Fruit fly (Drosophila melanogaster): ENCODE data around the gene CG10631.

CG10631 gene

dm6 chr2L:19763446-19763772 lies 6.7 kb upstream of the CG10631 start:
- TF ChIP-seq sage (GFP tag; optimal IDR thresholded peaks at IDR 0.05) (no peak), psq (GFP tag; optimal IDR thresholded peaks at IDR 0.05) (no peak), rgr (GFP tag; optimal IDR thresholded peaks at IDR 0.05) (no peak), tai (GFP tag; optimal IDR thresholded peaks at IDR 0.05) (no peak), HLH106 (tag; optimal IDR thresholded peaks at IDR 0.05) (no peak), Hr78 (GFP tag; optimal IDR thresholded peaks at IDR 0.05) (no peak), lola (GFP tag; optimal IDR thresholded peaks at IDR 0.05) (no peak), Rel (GFP tag; optimal IDR thresholded peaks at IDR 0.05) (no peak), Rel (tag; optimal IDR thresholded peaks at IDR 0.05) (no peak), dl (GFP tag; optimal IDR thresholded peaks at IDR 0.05; ENCODE audit: insufficient read depth in 1 of 2, partially characterized antibody in 2 of 2) (no peak), fru (GFP tag; optimal IDR thresholded peaks at IDR 0.05) (no peak), Hnf4 (GFP tag; optimal IDR thresholded peaks at IDR 0.05) (no peak)

DNA sequence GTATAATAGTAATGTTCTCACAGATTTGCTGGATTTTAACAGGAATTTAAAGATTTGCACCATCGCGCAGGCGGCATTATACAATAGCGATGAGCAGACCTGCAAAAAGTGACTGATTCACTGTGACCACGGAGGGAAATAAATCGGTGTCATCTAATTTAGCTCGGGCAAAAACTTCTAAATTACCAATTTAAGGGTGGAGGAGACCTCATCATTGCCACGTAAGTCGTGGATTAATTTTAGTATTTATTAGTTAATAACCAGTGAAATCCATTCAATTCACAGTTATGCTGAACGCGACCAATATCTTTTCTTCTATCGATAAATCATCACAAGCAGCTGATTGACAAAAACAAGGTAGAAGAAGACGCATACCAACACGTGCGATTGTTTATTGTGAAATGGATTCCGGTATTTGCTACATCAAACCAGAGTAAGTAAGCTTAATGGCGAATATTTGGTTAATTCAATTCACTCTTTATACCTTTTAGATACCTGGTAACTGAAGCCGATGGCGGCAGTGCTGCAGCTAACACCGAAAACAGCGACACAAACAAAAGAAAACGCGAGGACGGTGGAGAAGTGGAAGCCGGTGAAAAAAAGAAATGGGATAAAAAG lies 1.9 kb upstream of the CG10631 start, which contains the start of the genes CG10628 and Dus3:
Gene CG10628, minus strand, starts transcription at position 105 of the 618 bp plus-strand sequence.
Gene Dus3, plus strand, starts transcription at position 369 of the 618 bp plus-strand sequence.
- peak; percentile 87 for TF ChIP-seq h (GFP tag; optimal IDR thresholded peaks at IDR 0.05)
- TF ChIP-seq br (GFP tag; optimal IDR thresholded peaks at IDR 0.05), result peak; percentile 87
- peak; percentile 87 for TF ChIP-seq ey (GFP tag; optimal IDR thresholded peaks at IDR 0.05)
- peak; percentile 45 for TF ChIP-seq CG32264 (GFP tag; optimal IDR thresholded peaks at IDR 0.05)
- no peak for TF ChIP-seq Abd-B (GFP tag; optimal IDR thresholded peaks at IDR 0.05)
- TF ChIP-seq sv (GFP tag; optimal IDR thresholded peaks at IDR 0.05), result peak; percentile 87
- peak; percentile 82 for TF ChIP-seq CG9705 (GFP tag; optimal IDR thresholded peaks at IDR 0.05)
- TF ChIP-seq OdsH (GFP tag; optimal IDR thresholded peaks at IDR 0.05), result peak; percentile 81
- peak; percentile 91 for TF ChIP-seq woc (GFP tag; optimal IDR thresholded peaks at IDR 0.05)
- TF ChIP-seq dsf (GFP tag; optimal IDR thresholded peaks at IDR 0.05; ENCODE audit: borderline replicate concordance), result no peak
- peak; percentile 82 for TF ChIP-seq dmrt93B (GFP tag; optimal IDR thresholded peaks at IDR 0.05)
- peak; percentile 17 for TF ChIP-seq GATAd (GFP tag; optimal IDR thresholded peaks at IDR 0.05)
- TF ChIP-seq Sp1 (GFP tag; optimal IDR thresholded peaks at IDR 0.05), result peak; percentile 84
- peak; percentile 84 for TF ChIP-seq fru (GFP tag; optimal IDR thresholded peaks at IDR 0.05)
- TF ChIP-seq Hr83 (GFP tag; optimal IDR thresholded peaks at IDR 0.05; ENCODE audit: poor library complexity, severe bottlenecking), result peak; percentile 9
- peak; percentile 92 for TF ChIP-seq HLH106 (tag; optimal IDR thresholded peaks at IDR 0.05)
- TF ChIP-seq foxo (GFP tag; optimal IDR thresholded peaks at IDR 0.05), result peak; percentile 4 to 92
- TF ChIP-seq psq (GFP tag; optimal IDR thresholded peaks at IDR 0.05), result peak; percentile 71
- TF ChIP-seq CrebA (GFP tag; optimal IDR thresholded peaks at IDR 0.05; ENCODE audit: borderline replicate concordance), result no peak
- TF ChIP-seq Hnf4 (GFP tag; optimal IDR thresholded peaks at IDR 0.05), result no peak
- TF ChIP-seq Dfd (GFP tag; optimal IDR thresholded peaks at IDR 0.05), result no peak
- peak; percentile 88 for TF ChIP-seq Myc (optimal IDR thresholded peaks at IDR 0.05)
- peak; percentile 87 for TF ChIP-seq rgr (GFP tag; optimal IDR thresholded peaks at IDR 0.05)
- no peak for TF ChIP-seq usp (GFP tag; optimal IDR thresholded peaks at IDR 0.05)
- no peak for TF ChIP-seq Rel (GFP tag; optimal IDR thresholded peaks at IDR 0.05)
- peak; percentile 65 for TF ChIP-seq Rel (tag; optimal IDR thresholded peaks at IDR 0.05)
- TF ChIP-seq Vsx2 (GFP tag; optimal IDR thresholded peaks at IDR 0.05; ENCODE audit: partially characterized antibody), result no peak

DNA sequence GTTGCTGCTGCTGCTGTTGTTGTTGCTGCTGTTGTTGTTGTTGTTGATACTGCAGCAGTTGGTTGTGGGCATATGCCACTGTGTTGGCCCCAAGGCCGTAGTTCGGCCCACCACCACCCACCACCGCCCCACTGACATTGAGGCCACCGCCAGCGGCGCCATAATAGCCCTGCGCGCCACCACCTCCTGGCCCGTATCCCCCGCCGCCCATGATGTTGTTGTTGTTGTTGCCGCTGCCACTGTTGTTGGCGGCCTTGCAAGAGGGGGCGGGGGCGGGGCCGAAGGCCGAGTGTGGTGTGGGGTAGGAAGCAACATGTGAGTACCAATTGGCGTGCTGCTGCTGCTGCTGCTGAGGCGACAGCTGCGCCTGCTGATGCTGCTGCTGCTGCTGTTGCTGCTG lies 664 bp downstream of the CG10631 start:
- TF ChIP-seq brk (GFP tag; optimal IDR thresholded peaks at IDR 0.05), result no peak
- no peak for TF ChIP-seq usp (GFP tag; optimal IDR thresholded peaks at IDR 0.05)
- TF ChIP-seq br (GFP tag; optimal IDR thresholded peaks at IDR 0.05), result no peak
- TF ChIP-seq sv (GFP tag; optimal IDR thresholded peaks at IDR 0.05), result no peak
- TF ChIP-seq lola (GFP tag; optimal IDR thresholded peaks at IDR 0.05), result no peak
- TF ChIP-seq GATAd (GFP tag; optimal IDR thresholded peaks at IDR 0.05), result no peak
- no peak for TF ChIP-seq HLH106 (tag; optimal IDR thresholded peaks at IDR 0.05)
- TF ChIP-seq jim (GFP tag; optimal IDR thresholded peaks at IDR 0.05), result no peak
- no peak for TF ChIP-seq dsf (GFP tag; optimal IDR thresholded peaks at IDR 0.05; ENCODE audit: borderline replicate concordance)
- TF ChIP-seq Dfd (GFP tag; optimal IDR thresholded peaks at IDR 0.05), result no peak
- TF ChIP-seq Jra (GFP tag; optimal IDR thresholded peaks at IDR 0.05), result no peak
- no peak for TF ChIP-seq Abd-B (GFP tag; optimal IDR thresholded peaks at IDR 0.05)

Measured in whole organism, wandering third instar larva.